Fruit fly (Drosophila melanogaster) whole organism, embryonic: ENCODE data around the gene Shal.

Experiments used
- Abd-B ChIP-seq: fragments of 200-800 bp; sonication (Bioruptor generic); optimal IDR thresholded peaks from 2 replicates; lab custom pipeline; 2018; ENCODE audit warnings: missing biosample characterization, mild to moderate bottlenecking, missing genetic modification characterization, moderate library complexity
- CG11398 ChIP-seq: fragments of 200-800 bp; sonication (Bioruptor generic); optimal IDR thresholded peaks from 2 replicates; lab custom pipeline; 2016; ENCODE audit warnings: missing biosample characterization, missing genetic modification characterization
- CG3847 ChIP-seq: fragments of 200-800 bp; sonication (Bioruptor generic); IDR thresholded peaks from 2 replicates; pipeline ENCODE4 v1.3.6; 2022; ENCODE audit warnings: missing biosample characterization, missing genetic modification characterization
- Oli ChIP-seq: fragments of 200-800 bp; sonication (Bioruptor generic); optimal IDR thresholded peaks from 2 replicates; lab custom pipeline; 2018; ENCODE audit warnings: missing biosample characterization, mild to moderate bottlenecking, missing genetic modification characterization, moderate library complexity
- Vsx1 ChIP-seq: fragments of 200-800 bp; sonication (Bioruptor generic); optimal IDR thresholded peaks from 2 replicates; lab custom pipeline; 2017; ENCODE audit warnings: missing biosample characterization, mild to moderate bottlenecking, missing genetic modification characterization, missing genetic modification reagents
- abd-A ChIP-seq: fragments of 200-800 bp; sonication (Bioruptor generic); optimal IDR thresholded peaks from 3 replicates; lab custom pipeline; 2019; ENCODE audit warnings: missing biosample characterization, mild to moderate bottlenecking, missing genetic modification characterization, moderate library complexity
- twi ChIP-seq: fragments of 200-800 bp; optimal IDR thresholded peaks from 2 replicates; lab custom pipeline; 2019; ENCODE audit warnings: missing biosample characterization, mild to moderate bottlenecking, missing genetic modification characterization, moderate library complexity
- zen ChIP-seq: fragments of 200-800 bp; sonication (Bioruptor generic); optimal IDR thresholded peaks from 3 replicates; lab custom pipeline; 2018; ENCODE audit warnings: missing biosample characterization, mild to moderate bottlenecking, missing genetic modification characterization, moderate library complexity

DNA sequence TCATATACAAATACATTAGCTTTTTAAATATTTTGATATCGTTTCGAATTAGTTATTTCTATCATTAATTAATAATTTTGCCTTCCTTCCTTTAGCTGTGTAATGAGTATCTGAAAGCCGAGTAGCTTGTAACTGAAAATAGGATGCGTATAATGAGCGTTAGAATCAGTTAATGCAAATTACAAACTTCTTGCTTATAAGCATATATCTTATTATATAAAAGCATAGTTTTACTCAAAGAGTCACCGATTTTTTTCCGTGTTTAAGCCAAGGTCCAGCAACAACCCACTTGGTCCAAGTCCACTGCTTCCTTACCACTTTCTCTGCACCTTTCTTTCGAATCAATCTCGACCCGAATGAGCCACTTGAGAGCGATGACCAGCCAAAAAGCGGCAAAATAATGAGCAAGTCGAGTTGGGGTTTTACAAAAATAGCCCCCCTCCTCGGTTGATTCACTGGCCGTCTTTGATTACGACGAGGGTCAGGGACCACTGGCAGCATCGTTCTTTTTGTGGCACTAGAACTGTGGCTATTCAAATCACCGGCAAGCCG is 28.4 kb downstream of the Shal start:
- TF ChIP-seq twi (tag; lab: Kevin White, UChicago): no peak
- no peak for TF ChIP-seq Abd-B (GFP tag; lab: Kevin White, UChicago)
- no peak for TF ChIP-seq Oli (tag; lab: Kevin White, UChicago)
- TF ChIP-seq abd-A (tag; lab: Kevin White, UChicago): no peak
- TF ChIP-seq Vsx1 (GFP tag; lab: Kevin White, UChicago): no peak
- TF ChIP-seq CG3847 (GFP tag; lab: Robert Waterston, UW): no peak
- TF ChIP-seq zen (tag; lab: Kevin White, UChicago): no peak
- TF ChIP-seq CG11398 (GFP tag; lab: Kevin White, UChicago): no peak
